Fruit fly (Drosophila melanogaster): ENCODE results near the gene Pus1.

The Pus1 gene

DNA sequence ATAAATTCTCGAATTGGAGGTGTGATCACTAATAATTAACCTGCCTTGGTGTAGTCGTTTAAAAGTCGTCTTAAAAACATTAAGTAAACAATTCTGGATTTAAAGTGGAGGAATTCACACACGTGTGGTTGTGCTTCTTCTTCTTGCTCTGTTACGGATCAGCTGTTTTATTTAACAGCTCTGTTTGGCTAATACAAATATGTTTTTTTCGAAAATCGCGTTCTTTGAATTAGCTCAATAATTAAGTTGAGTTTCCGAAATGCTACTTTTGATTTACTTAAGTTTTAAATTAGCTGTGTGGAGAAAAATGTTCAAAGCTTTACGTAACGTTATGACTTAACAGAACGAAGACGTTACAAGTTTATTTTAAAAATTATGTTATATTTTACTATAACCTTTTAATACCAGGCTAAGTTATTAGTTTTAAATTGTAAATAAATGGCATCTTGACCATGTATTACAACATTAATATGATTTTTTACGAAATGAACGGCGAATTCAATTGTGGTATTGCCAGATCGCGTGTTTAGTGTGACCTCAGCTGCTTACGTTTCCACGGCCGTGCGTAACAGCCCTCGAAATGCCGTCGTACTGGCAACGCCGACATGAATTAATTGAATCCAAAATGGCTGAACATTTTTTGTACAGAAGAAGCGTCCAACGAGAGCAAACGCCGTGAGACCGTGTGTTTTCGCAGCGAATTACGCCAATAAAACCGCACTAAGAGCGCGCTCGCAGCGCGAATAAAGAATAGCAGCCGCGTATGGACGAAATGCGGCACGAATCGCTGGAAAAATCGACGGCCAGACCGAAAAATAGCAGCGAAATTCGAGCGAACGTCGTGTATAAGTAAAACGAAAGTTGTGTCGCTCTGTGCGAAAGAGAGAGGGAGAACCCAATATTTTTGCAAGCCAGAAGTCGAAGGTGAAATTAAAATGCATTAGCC is at the start of gene Pus1, which contains the start of gene bon (continued):
- TF ChIP-seq gfzf (GFP tag; optimal IDR thresholded peaks at IDR 0.05) = peak; percentile 60
- no peak for TF ChIP-seq CG15479 (GFP tag; optimal IDR thresholded peaks at IDR 0.05)
- peak; percentile 36 for TF ChIP-seq CG8924 (tag; optimal IDR thresholded peaks at IDR 0.05)
- TF ChIP-seq rib (GFP tag; IDR thresholded peaks at IDR 0.05) = peak; percentile 48; the same call in 1 of the 2 replicates
- TF ChIP-seq cas (GFP tag; IDR thresholded peaks at IDR 0.05) = no peak
- TF ChIP-seq Rx (GFP tag; IDR thresholded peaks at IDR 0.05) = no peak
- peak; percentile 99 for TF ChIP-seq phol (tag; optimal IDR thresholded peaks at IDR 0.05)
- TF ChIP-seq Lhr (GFP tag; optimal IDR thresholded peaks at IDR 0.05) = peak; percentile 51
- TF ChIP-seq CG11723 (GFP tag; optimal IDR thresholded peaks at IDR 0.05) = no peak
- no peak for TF ChIP-seq Camta (GFP tag; optimal IDR thresholded peaks at IDR 0.05)
- no peak for TF ChIP-seq yki (optimal IDR thresholded peaks at IDR 0.05)
- no peak for TF ChIP-seq ewg (GFP tag; optimal IDR thresholded peaks at IDR 0.05)
- TF ChIP-seq cwo (GFP tag; optimal IDR thresholded peaks at IDR 0.05) = peak; percentile 75
- no peak for TF ChIP-seq CG16863 (GFP tag; optimal IDR thresholded peaks at IDR 0.05)
- no peak for TF ChIP-seq scrt (GFP tag; optimal IDR thresholded peaks at IDR 0.05)
- peak; percentile 22; the same call in 1 of the 2 replicates for TF ChIP-seq sob (GFP tag; IDR thresholded peaks at IDR 0.05)
- no peak for TF ChIP-seq CG33557 (GFP tag; optimal IDR thresholded peaks at IDR 0.05)
- peak; percentile 42 for TF ChIP-seq Mad (GFP tag; optimal IDR thresholded peaks at IDR 0.05)
- TF ChIP-seq HmgZ (tag; optimal IDR thresholded peaks at IDR 0.05) = peak; percentile 29
- peak; percentile 10 for TF ChIP-seq CG34376 (GFP tag; optimal IDR thresholded peaks at IDR 0.05)
- no peak for TF ChIP-seq CG11093 (GFP tag; IDR thresholded peaks at IDR 0.05)
- TF ChIP-seq kni (GFP tag; optimal IDR thresholded peaks at IDR 0.05) = peak; percentile 30
- TF ChIP-seq gsb (GFP tag; IDR thresholded peaks at IDR 0.05) = no peak
- no peak for TF ChIP-seq eve (GFP tag; optimal IDR thresholded peaks at IDR 0.05)
- no peak for TF ChIP-seq hbn (GFP tag; IDR thresholded peaks at IDR 0.05; ENCODE audit: partially characterized antibody)
- TF ChIP-seq Ets97D (GFP tag; optimal IDR thresholded peaks at IDR 0.05) = peak; percentile 83
- peak; percentile 17 for TF ChIP-seq zfh2 (GFP tag; optimal IDR thresholded peaks at IDR 0.05)
- TF ChIP-seq CG32772 (GFP tag; IDR thresholded peaks at IDR 0.05) = no peak
- TF ChIP-seq nerfin-1 (tag; optimal IDR thresholded peaks at IDR 0.05) = peak; percentile 90
- no peak for TF ChIP-seq Fer2 (tag; optimal IDR thresholded peaks at IDR 0.05)
- peak; percentile 32 for TF ChIP-seq jumu (GFP tag; optimal IDR thresholded peaks at IDR 0.05)
- TF ChIP-seq vvl (GFP tag; IDR thresholded peaks at IDR 0.05) = peak; percentile 87

- TF ChIP-seq CG34422 (GFP tag; IDR thresholded peaks at IDR 0.05) = peak; percentile 65; the same call in 1 of the 3 replicates
- no peak for TF ChIP-seq NfI (GFP tag; optimal IDR thresholded peaks at IDR 0.05)
- TF ChIP-seq CG6254 (GFP tag; optimal IDR thresholded peaks at IDR 0.05) = peak; percentile 100
- TF ChIP-seq seq (GFP tag; IDR thresholded peaks at IDR 0.05) = peak; percentile 62
- TF ChIP-seq CG12942 (GFP tag; optimal IDR thresholded peaks at IDR 0.05) = no peak
- TF ChIP-seq Dad (GFP tag; optimal IDR thresholded peaks at IDR 0.05) = no peak
- peak; percentile 58; the same call in 1 of the 3 replicates for TF ChIP-seq ci (GFP tag; IDR thresholded peaks at IDR 0.05)
- peak; percentile 30 for TF ChIP-seq CG15514 (GFP tag; optimal IDR thresholded peaks at IDR 0.05)
- TF ChIP-seq CG7963 (GFP tag; IDR thresholded peaks at IDR 0.05; ENCODE audit: partially characterized antibody) = 0 out of 3 replicates have a peak, but pooled peaks have one; percentile 37
- 0 out of 2 replicates have a peak, but pooled peaks have one; percentile 30 for TF ChIP-seq Awh (GFP tag; IDR thresholded peaks at IDR 0.05)
- peak; percentile 16 for TF ChIP-seq NC2α (GFP tag; optimal IDR thresholded peaks at IDR 0.05)
- no peak for TF ChIP-seq NFAT (GFP tag; IDR thresholded peaks at IDR 0.05)
- TF ChIP-seq CG33213 (GFP tag; optimal IDR thresholded peaks at IDR 0.05) = no peak
- no peak for TF ChIP-seq CG7556 (GFP tag; optimal IDR thresholded peaks at IDR 0.05)
- TF ChIP-seq zen2 (GFP tag; IDR thresholded peaks at IDR 0.05; ENCODE audit: partially characterized antibody) = no peak
- no peak for TF ChIP-seq Atf3 (GFP tag; optimal IDR thresholded peaks at IDR 0.05)
- no peak for TF ChIP-seq tgo (GFP tag; IDR thresholded peaks at IDR 0.05)
- no peak for TF ChIP-seq klu (GFP tag; IDR thresholded peaks at IDR 0.05)
- TF ChIP-seq al (GFP tag; IDR thresholded peaks at IDR 0.05) = 0 out of 2 replicates have a peak, but pooled peaks have one; percentile 7
These were observed 43.3 kb upstream of the Pus1 start for dm6 chr3R:20635735-20636134.

All from whole organism, embryonic.